Fruit fly (Drosophila melanogaster) whole organism, larva: ENCODE data around the gene CG15368.

Source experiments
- noc ChIP-seq: fragments of 200-800 bp; sonication (Bioruptor generic); optimal IDR thresholded peaks from 3 replicates; lab custom pipeline; 2019; ENCODE audit warnings: missing biosample characterization, mild to moderate bottlenecking, missing genetic modification characterization, moderate library complexity

CG15368 gene

dm6 chrX:9223182-9223581 is 7.6 kb downstream of the CG15368 start, which contains the start of gene t:
TSS of gene t (minus strand) at chrX:9223257.
- TF ChIP-seq noc (tag; lab: Kevin White, UChicago), result peak; percentile 15

DNA sequence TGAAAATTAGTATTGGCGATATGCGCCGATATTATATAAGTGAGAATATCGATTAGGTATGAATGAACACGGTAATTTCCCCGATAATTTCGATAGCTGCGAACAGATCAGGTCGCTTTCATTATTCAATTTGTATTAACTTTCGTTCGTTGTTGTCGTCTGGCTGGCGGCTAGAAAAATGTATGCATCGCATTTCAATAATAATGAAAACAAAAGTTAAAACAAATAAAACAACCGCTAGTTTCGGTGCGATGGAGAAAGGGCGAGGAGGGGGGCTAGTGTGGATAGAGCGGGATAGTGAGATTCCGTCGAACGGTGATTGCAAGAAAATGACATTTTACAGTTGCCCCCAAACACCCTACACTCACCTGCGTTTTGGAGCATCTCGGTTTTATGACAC is 8.8 kb downstream of the CG15368 start:
- TF ChIP-seq noc (tag; lab: Kevin White, UChicago), result no peak

DNA sequence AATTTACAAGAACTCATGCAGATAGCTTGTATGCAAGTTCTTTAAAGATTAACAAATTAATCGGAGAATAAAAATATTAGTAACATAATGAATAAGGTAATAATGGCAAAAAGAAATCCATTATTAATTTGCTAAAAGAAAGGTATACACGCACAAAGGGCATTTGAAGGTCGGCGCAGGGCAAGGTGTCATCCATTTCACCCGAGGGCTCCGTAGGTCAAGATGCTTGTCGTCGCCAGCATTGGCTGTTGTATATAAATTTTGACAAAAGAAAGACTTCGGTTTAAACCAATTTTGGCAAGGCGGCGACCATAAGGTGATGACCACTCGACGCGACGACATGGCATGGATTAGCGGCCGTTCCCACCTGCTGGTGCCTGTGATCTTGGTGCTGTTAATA is 9.6 kb downstream of the CG15368 start, which contains the start of gene CG15370:
CG15370 (plus strand) TSS at position 301 of the 400 bp plus-strand sequence.
- no peak for TF ChIP-seq noc (tag; lab: Kevin White, UChicago)

DNA sequence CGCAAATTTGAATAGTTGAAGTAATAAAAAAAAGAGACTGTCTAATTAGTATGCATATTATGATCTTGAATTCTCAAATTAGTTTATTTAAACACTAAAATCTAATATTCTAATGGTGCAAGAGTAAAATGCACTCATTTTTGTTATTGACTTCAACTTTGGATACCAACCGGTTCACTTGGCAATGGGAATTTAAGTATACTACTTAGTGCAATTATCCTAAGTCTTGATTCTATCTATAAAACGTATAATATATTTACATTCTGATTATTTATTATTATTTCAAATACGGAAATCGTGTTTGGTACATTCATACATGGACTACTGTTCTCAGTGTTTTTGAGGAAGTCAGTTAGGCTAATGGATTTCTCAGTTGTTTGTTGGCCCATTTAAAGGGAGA is 11.3 kb downstream of the CG15368 start, which contains the start of gene Gr8a:
Gr8a (plus strand) TSS at position 301 of the 400 bp plus-strand sequence.
- no peak for TF ChIP-seq noc (tag; lab: Kevin White, UChicago)

DNA sequence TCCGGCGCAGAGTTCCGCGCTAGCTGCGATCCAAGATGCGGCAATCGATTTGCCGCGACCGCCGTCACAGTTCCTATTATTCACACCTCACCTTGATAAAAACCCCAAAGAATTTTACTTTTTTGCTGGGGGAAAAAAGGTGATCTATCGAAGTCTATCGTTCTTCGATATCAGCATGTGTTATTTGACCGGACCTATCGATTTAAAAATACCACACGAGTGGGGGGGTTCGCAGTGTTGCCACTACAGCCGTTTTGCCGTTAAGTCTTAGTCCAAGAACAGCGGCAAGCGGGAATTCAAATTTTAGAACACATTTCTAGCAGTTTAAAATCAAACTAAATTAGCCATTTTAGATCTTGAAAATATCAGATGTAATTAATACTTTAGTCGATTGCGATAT is 16.6 kb downstream of the CG15368 start, which contains the start of gene CG12121:
CG12121 (minus strand) TSS at position 180 of the 400 bp plus-strand sequence.
- no peak for TF ChIP-seq noc (tag; lab: Kevin White, UChicago)

DNA sequence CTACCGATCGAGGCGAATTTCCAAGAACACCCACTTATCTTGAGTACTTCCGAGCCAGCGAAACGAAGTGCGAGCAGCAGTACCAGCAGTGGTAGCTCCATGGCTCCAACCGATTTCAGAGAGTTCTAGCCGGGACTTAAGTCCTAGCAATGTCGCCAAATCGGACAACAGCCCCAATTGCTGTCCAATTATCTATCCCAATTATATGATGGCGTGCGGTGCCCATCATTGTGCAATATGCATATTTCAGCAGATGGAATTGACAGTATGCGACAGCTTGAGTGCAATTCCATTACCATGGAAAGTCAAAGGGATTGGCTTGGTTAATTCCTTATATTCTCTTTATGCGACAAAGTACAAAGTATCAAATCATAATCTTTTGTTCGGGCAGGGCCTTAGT is 20.9 kb downstream of the CG15368 start, which contains the start of gene Ir8a:
Ir8a (minus strand) TSS at position 101 of the 400 bp plus-strand sequence.
- TF ChIP-seq noc (tag; lab: Kevin White, UChicago), result no peak

DNA sequence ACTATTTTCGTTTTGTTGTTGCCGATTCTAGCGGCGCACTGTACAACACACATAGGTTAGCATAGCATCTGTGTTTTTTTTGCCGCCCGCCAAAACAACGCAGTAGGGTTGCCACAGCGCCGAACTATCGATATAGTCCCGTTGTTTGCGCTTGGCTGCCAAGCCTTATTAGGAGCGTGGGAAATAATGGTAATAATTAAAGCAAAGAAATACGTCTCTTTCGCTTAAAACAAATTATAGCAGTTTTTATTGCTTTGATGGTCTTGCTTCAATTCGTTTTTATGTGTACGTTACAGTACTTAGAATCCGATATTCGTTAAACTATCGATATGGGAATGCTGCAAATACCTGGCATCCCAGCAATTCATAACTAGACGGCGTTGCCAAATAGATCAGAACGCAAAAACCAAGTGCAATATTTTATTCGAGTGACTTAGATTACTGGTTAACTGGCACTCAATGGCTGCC is 27.9 kb downstream of the CG15368 start, which contains the start of the genes mxc and Larp7:
mxc (minus strand) TSS at position 51 of the 468 bp plus-strand sequence.
Larp7 (plus strand) TSS at position 401 of the 468 bp plus-strand sequence.
- no peak for TF ChIP-seq noc (tag; lab: Kevin White, UChicago)

- TF ChIP-seq noc (tag; lab: Kevin White, UChicago), result no peak
Observed at dm6 chrX:9247171-9247783, 31.7 kb downstream of the CG15368 start, which contains the start of the genes amx and Dsor1. TSS of gene amx (minus strand) at chrX:9247336. TSS of gene Dsor1 (plus strand) at chrX:9247342.

- TF ChIP-seq noc (tag; lab: Kevin White, UChicago), result no peak
Observed at dm6 chrX:9248040-9248439, 32.5 kb downstream of the CG15368 start.

DNA sequence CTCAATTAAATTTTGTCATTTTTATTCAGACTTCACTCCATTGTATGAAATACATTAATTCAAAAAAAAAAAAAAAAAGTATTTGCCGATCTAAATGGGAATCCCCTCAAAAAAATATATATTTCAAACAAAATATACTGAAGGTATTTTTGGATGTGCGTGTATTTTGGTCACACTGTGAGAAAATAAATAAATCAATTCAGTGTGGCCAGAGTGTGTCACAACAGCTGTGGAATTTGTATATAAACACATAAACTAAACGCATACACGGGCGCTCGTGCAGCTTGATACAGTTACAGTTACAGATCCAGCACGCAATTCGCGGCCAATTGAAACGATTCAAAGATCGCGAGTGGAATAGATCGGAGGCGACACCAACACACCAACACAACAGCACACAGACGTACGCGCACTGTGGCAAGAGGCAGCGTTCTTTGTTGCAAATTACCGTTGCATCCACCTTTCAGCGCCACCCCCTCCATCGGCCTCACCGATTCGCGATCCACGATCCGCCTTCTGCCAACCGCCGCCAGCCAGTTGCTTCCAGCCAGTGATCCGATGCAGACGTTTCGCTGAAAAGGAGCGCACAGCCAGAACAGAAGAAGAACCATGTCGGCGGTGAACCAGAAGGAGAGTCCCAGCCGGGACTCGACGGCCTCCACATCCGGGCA is 34.7 kb downstream of the CG15368 start, which contains the start of gene CG17754:
CG17754 (plus strand) TSS at position 260 of the 671 bp plus-strand sequence.
- TF ChIP-seq noc (tag; lab: Kevin White, UChicago), result no peak

DNA sequence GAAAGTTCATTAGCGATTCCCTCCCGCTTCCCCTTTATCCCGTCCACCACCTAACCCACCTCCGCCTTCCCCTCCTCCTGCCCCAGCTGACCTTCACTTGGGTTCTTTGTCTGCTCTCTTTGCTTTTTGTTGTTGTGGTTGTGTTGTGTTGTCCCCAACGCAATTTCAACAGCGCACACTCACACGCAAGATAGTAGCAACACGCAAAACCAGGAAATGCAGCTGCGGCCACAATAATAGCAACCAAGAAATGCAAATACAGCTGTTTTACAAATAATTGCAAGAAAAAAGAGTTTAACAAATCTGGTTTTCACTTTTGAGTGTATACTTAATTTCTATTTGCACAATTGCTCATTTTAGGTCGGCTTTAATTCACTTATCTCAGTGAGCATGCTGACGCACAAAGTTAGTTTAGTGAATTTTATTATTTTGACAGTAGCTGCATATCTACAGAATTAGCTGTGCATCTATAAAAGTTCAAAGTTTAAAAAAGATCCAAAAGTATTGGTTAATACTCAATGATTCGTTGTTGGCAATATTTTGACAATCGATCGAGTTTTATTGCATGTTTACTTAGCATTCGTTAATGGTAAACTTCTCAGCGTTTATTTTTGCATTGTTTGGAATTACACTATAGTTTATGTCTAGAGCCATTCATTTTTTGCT is 35.8 kb downstream of the CG15368 start:
- TF ChIP-seq noc (tag; lab: Kevin White, UChicago), result no peak

dm6 chrX:9252051-9252708 is 36.6 kb downstream of the CG15368 start:
- no peak for TF ChIP-seq noc (tag; lab: Kevin White, UChicago)

- TF ChIP-seq noc (tag; lab: Kevin White, UChicago), result no peak
Observed at dm6 chrX:9255021-9255420, 39.4 kb downstream of the CG15368 start.

DNA sequence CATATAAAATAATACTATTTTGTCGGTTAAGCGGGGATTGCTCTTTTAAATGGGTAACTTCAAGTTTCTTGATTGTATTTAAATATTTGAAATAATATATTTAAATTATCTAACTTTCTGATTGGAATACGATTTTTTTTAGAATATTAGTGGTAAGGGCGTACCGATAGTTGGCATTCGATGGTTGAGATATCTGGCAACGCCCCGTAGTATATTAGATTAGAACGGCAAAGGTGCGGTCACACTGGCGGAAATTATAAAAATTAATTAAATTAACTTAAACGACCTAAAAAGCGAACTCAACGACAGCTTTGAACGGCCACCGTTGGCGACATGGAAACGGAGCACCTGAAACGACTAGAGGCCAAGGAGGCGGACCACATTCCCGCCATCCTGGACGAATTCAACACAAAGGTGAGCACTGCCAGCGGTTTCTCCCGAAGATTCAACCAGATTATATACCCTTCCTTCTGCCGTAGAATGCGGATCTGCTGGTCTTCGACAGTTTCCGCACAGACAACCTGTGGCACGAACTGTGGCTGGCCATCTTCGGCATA is 40.5 kb downstream of the CG15368 start, which contains the start of gene ric8a:
ric8a (plus strand) TSS at position 205 of the 557 bp plus-strand sequence.
- no peak for TF ChIP-seq noc (tag; lab: Kevin White, UChicago)

dm6 chrX:9266082-9266481 is 50.5 kb downstream of the CG15368 start:
- no peak for TF ChIP-seq noc (tag; lab: Kevin White, UChicago)
